Fruit fly (Drosophila melanogaster) whole organism, adult: ENCODE data around the gene Uck.

Source experiments
- CG11617 ChIP-seq: fragments of 200-800 bp; sonication (Bioruptor generic); optimal IDR thresholded peaks from 2 replicates; lab custom pipeline; 2017; ENCODE audit warnings: mild to moderate bottlenecking, missing biosample characterization, missing genetic modification reagents, missing genetic modification characterization
- CG12768 ChIP-seq: fragments of 200-800 bp; sonication (Bioruptor generic); optimal IDR thresholded peaks from 2 replicates; lab custom pipeline; 2017; ENCODE audit warnings: missing biosample characterization, missing genetic modification characterization, mild to moderate bottlenecking, moderate library complexity, missing genetic modification reagents
- CG14711 ChIP-seq: fragments of 200-800 bp; sonication (Bioruptor generic); optimal IDR thresholded peaks from 2 replicates; lab custom pipeline; 2018; ENCODE audit warnings: missing biosample characterization, mild to moderate bottlenecking, missing genetic modification characterization, moderate library complexity
- CG1620 ChIP-seq: fragments of 200-800 bp; sonication (Bioruptor generic); optimal IDR thresholded peaks from 2 replicates; lab custom pipeline; 2016; ENCODE audit warnings: missing biosample characterization, missing genetic modification characterization
- CG33017 ChIP-seq: fragments of 200-800 bp; sonication (Bioruptor generic); optimal IDR thresholded peaks from 2 replicates; lab custom pipeline; 2018; ENCODE audit warnings: missing biosample characterization, mild to moderate bottlenecking, missing genetic modification characterization, moderate library complexity
- CG5204 ChIP-seq: fragments of 200-800 bp; sonication (Bioruptor generic); optimal IDR thresholded peaks from 2 replicates; lab custom pipeline; 2016; ENCODE audit warnings: missing biosample characterization, missing genetic modification characterization
- CG7045 ChIP-seq: fragments of 200-800 bp; sonication (Bioruptor generic); optimal IDR thresholded peaks from 2 replicates; lab custom pipeline; 2017; ENCODE audit warnings: missing biosample characterization, mild to moderate bottlenecking, missing genetic modification characterization
- CG7101 ChIP-seq: fragments of 200-800 bp; sonication (Bioruptor generic); optimal IDR thresholded peaks from 2 replicates; lab custom pipeline; 2018; ENCODE audit warnings: missing biosample characterization, mild to moderate bottlenecking, missing genetic modification characterization, moderate library complexity
- Clk ChIP-seq: fragments of 200-800 bp; sonication (Bioruptor generic); optimal IDR thresholded peaks from 2 replicates; lab custom pipeline; 2017; ENCODE audit warnings: missing biosample characterization, missing genetic modification characterization
- Crg-1 ChIP-seq: fragments of 200-800 bp; sonication (Bioruptor generic); optimal IDR thresholded peaks from 2 replicates; lab custom pipeline; 2016; ENCODE audit warnings: missing biosample characterization, missing genetic modification characterization
- Hr96 ChIP-seq: fragments of 200-800 bp; sonication (Bioruptor generic); optimal IDR thresholded peaks from 2 replicates; lab custom pipeline; 2016; ENCODE audit warnings: missing biosample characterization, missing genetic modification characterization
- Mnt ChIP-seq: fragments of 200-800 bp; sonication (Bioruptor generic); optimal IDR thresholded peaks from 2 replicates; lab custom pipeline; 2016; ENCODE audit warnings: missing biosample characterization, mild to moderate bottlenecking, missing genetic modification characterization
- bab1 ChIP-seq: fragments of 200-800 bp; sonication (Bioruptor generic); optimal IDR thresholded peaks from 3 replicates; lab custom pipeline; 2019; ENCODE audit warnings: missing biosample characterization, mild to moderate bottlenecking, missing genetic modification characterization, moderate library complexity
- cic ChIP-seq: fragments of 200-800 bp; sonication (Bioruptor generic); optimal IDR thresholded peaks from 2 replicates; lab custom pipeline; 2017; ENCODE audit warnings: missing biosample characterization, mild to moderate bottlenecking, missing genetic modification characterization, moderate library complexity
- cnc ChIP-seq, 2 experiments: fragments of >200 bp; optimal IDR thresholded peaks; 2 replicates each; lab custom pipeline; 2017
- kay ChIP-seq: fragments of 200-800 bp; sonication (Bioruptor generic); peaks from one replicate; lab custom pipeline; 2016; ENCODE audit warnings: missing biosample characterization, missing genetic modification characterization, borderline replicate concordance
- ovo ChIP-seq: fragments of 200-800 bp; sonication (Bioruptor generic); optimal IDR thresholded peaks from 2 replicates; lab custom pipeline; 2016; ENCODE audit warnings: missing biosample characterization, missing genetic modification characterization
- pad ChIP-seq: fragments of 200-800 bp; sonication (Bioruptor generic); optimal IDR thresholded peaks from 3 replicates; lab custom pipeline; 2017; ENCODE audit warnings: missing biosample characterization, missing genetic modification characterization, mild to moderate bottlenecking, moderate library complexity, missing genetic modification reagents
- tj ChIP-seq: fragments of 200-800 bp; sonication (Bioruptor generic); optimal IDR thresholded peaks from 3 replicates; lab custom pipeline; 2017; ENCODE audit warnings: missing biosample characterization, mild to moderate bottlenecking, missing genetic modification characterization, moderate library complexity
- toe ChIP-seq: fragments of 200-800 bp; sonication (Bioruptor generic); optimal IDR thresholded peaks from 2 replicates; lab custom pipeline; 2016; ENCODE audit warnings: missing biosample characterization, missing genetic modification characterization

Gene Uck

dm6 chr3R:24296913-24297312, 6.9 kb downstream of the Uck start:
- TF ChIP-seq Clk (GFP tag; lab: Kevin White, UChicago) = no peak
- no peak for TF ChIP-seq CG12768 (GFP tag; lab: Kevin White, UChicago)
- TF ChIP-seq bab1 (GFP tag; lab: Kevin White, UChicago) = no peak
- TF ChIP-seq CG7101 (tag; lab: Kevin White, UChicago) = no peak
- no peak for TF ChIP-seq Crg-1 (GFP tag; lab: Kevin White, UChicago)
- TF ChIP-seq CG7045 (GFP tag; lab: Kevin White, UChicago) = no peak
- peak; percentile 89 for TF ChIP-seq kay (GFP tag; lab: Kevin White, UChicago)
- TF ChIP-seq toe (GFP tag; lab: Kevin White, UChicago) = no peak
- no peak for TF ChIP-seq pad (GFP tag; lab: Kevin White, UChicago)
- peak; percentile 64 for TF ChIP-seq cic (GFP tag; lab: Kevin White, UChicago)
- TF ChIP-seq Mnt (GFP tag; lab: Kevin White, UChicago) = no peak
- TF ChIP-seq tj = no peak

DNA sequence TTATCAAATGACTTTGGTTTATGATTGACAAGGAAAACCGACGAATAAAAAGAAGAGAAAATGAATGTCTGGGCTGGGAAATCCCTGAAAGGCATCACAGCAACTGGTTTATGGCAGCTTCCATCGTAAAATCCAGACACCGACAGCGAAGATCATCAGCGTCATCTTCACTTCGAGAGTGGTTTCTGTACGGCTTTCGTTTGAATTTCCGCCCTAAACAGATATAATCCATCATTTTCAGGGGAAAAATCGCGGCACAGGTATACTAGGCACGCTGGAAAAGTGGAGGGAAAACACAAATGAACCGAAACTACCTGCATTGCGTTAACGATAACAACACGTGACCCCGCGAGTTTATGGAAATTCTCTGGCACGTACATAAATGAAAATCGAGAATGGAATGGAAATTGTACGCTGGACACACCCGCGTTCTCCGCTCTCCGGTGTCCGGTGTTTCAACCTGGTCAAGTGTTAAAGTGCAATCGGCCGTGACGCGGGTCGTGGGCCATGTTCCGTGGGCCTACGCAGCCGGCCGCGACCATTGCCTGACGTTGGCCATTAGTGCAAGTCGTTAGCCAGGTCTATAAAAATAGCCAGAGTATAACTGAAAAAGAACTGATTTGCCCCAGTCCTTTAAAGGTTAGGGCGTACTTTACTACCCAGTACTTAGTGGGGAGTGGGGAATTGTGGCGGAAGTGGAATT, 7.6 kb downstream of the Uck start:
- TF ChIP-seq pad (GFP tag; lab: Kevin White, UChicago) (no peak), CG12768 (GFP tag; lab: Kevin White, UChicago) (no peak), kay (GFP tag; lab: Kevin White, UChicago) (no peak), CG1620 (no peak), CG11617 (no peak), bab1 (GFP tag; lab: Kevin White, UChicago) (no peak), cnc (optimal IDR thresholded peaks at IDR 0.05; lab: Kevin White, UChicago) (no peak), CG14711 (no peak), toe (GFP tag; lab: Kevin White, UChicago) (no peak), cic (GFP tag; lab: Kevin White, UChicago) (no peak), CG7045 (GFP tag; lab: Kevin White, UChicago) (no peak), ovo (GFP tag; lab: Kevin White, UChicago) (no peak), Crg-1 (GFP tag; lab: Kevin White, UChicago) (no peak), Clk (GFP tag; lab: Kevin White, UChicago) (no peak), tj (no peak), CG7101 (tag; lab: Kevin White, UChicago) (no peak), Mnt (GFP tag; lab: Kevin White, UChicago) (no peak)

dm6 chr3R:24298534-24298936, 8.6 kb downstream of the Uck start:
- TF ChIP-seq CG33017 (tag; lab: Kevin White, UChicago) (no peak), CG7045 (GFP tag; lab: Kevin White, UChicago) (peak; percentile 40), CG14711 (no peak), pad (GFP tag; lab: Kevin White, UChicago) (no peak), CG7101 (tag; lab: Kevin White, UChicago) (peak; percentile 21), CG11617 (peak; percentile 21), CG12768 (GFP tag; lab: Kevin White, UChicago) (peak; percentile 45), Hr96 (GFP tag; lab: Kevin White, UChicago) (no peak), tj (peak; percentile 42), bab1 (GFP tag; lab: Kevin White, UChicago) (no peak), Mnt (GFP tag; lab: Kevin White, UChicago) (peak; percentile 11), Crg-1 (GFP tag; lab: Kevin White, UChicago) (no peak), CG5204 (GFP tag; lab: Kevin White, UChicago) (peak; percentile 2), ovo (GFP tag; lab: Kevin White, UChicago) (no peak), kay (GFP tag; lab: Kevin White, UChicago) (peak; percentile 81), cic (GFP tag; lab: Kevin White, UChicago) (peak; percentile 39), Clk (GFP tag; lab: Kevin White, UChicago) (no peak), cnc (optimal IDR thresholded peaks at IDR 0.05; lab: Kevin White, UChicago) (no peak), CG1620 (peak; percentile 23), toe (GFP tag; lab: Kevin White, UChicago) (no peak)

dm6 chr3R:24299148-24299547, 9.2 kb downstream of the Uck start:
- TF ChIP-seq CG7101 (tag; lab: Kevin White, UChicago) (no peak), cnc (optimal IDR thresholded peaks at IDR 0.05; lab: Kevin White, UChicago) (no peak), CG33017 (tag; lab: Kevin White, UChicago) (no peak), CG1620 (no peak), CG7045 (GFP tag; lab: Kevin White, UChicago) (no peak), ovo (GFP tag; lab: Kevin White, UChicago) (no peak), tj (no peak), pad (GFP tag; lab: Kevin White, UChicago) (no peak), Clk (GFP tag; lab: Kevin White, UChicago) (no peak), CG14711 (no peak), CG5204 (GFP tag; lab: Kevin White, UChicago) (no peak), kay (GFP tag; lab: Kevin White, UChicago) (no peak), CG12768 (GFP tag; lab: Kevin White, UChicago) (no peak), bab1 (GFP tag; lab: Kevin White, UChicago) (no peak), Hr96 (GFP tag; lab: Kevin White, UChicago) (no peak), Crg-1 (GFP tag; lab: Kevin White, UChicago) (no peak), toe (GFP tag; lab: Kevin White, UChicago) (no peak), Mnt (GFP tag; lab: Kevin White, UChicago) (no peak)

- peak; percentile 17 for TF ChIP-seq tj
- peak; percentile 36 for TF ChIP-seq bab1 (GFP tag; lab: Kevin White, UChicago)
- no peak for TF ChIP-seq CG5204 (GFP tag; lab: Kevin White, UChicago)
These were observed 11.5 kb downstream of the Uck start for dm6 chr3R:24301520-24301919.
